Fruit fly (Drosophila melanogaster) whole organism, embryonic: ENCODE data around the gene CG32281.
A peak's percentile ranks its signal among the peaks of the same experiment; 100 is the strongest.

Experiments
- Aef1 ChIP-seq: fragments of 200-800 bp; sonication (Bioruptor generic); IDR thresholded peaks from 3 replicates; pipeline ENCODE4 v1.3.6; 2022; ENCODE audit warnings: missing biosample characterization, missing genetic modification characterization
- Asciz ChIP-seq: fragments of 200-800 bp; sonication (Bioruptor generic); optimal IDR thresholded peaks from 2 replicates; lab custom pipeline; 2017; ENCODE audit warnings: missing biosample characterization, mild to moderate bottlenecking, missing genetic modification characterization, missing genetic modification reagents
- CG10274 ChIP-seq: fragments of 200-800 bp; sonication (Bioruptor generic); optimal IDR thresholded peaks from 3 replicates; lab custom pipeline; 2017; ENCODE audit warnings: missing biosample characterization, mild to moderate bottlenecking, missing genetic modification characterization
- CG10431 ChIP-seq: fragments of 200-800 bp; sonication (Bioruptor generic); optimal IDR thresholded peaks from 3 replicates; lab custom pipeline; 2018; ENCODE audit warnings: missing biosample characterization, mild to moderate bottlenecking, missing genetic modification characterization
- CG11247 ChIP-seq: fragments of 200-800 bp; sonication (Bioruptor generic); IDR thresholded peaks from 2 replicates; pipeline ENCODE4 v1.3.6; 2022; ENCODE audit warnings: missing biosample characterization, missing genetic modification characterization
- CG11560 ChIP-seq: fragments of 200-800 bp; sonication (Bioruptor generic); IDR thresholded peaks from 3 replicates; pipeline ENCODE4 v1.3.6; 2022; ENCODE audit warnings: missing biosample characterization, missing genetic modification characterization
- CG11723 ChIP-seq: fragments of 200-800 bp; sonication (Bioruptor generic); optimal IDR thresholded peaks from 2 replicates; lab custom pipeline; 2017; ENCODE audit warnings: missing biosample characterization, mild to moderate bottlenecking, missing genetic modification characterization
- CG12769 ChIP-seq: fragments of 200-800 bp; sonication (Bioruptor generic); optimal IDR thresholded peaks from 2 replicates; lab custom pipeline; 2019; ENCODE audit warnings: missing biosample characterization, mild to moderate bottlenecking, missing genetic modification characterization, moderate library complexity
- CG13424 ChIP-seq: fragments of 200-800 bp; sonication (Bioruptor generic); optimal IDR thresholded peaks from 2 replicates; lab custom pipeline; 2019; ENCODE audit warnings: missing biosample characterization, mild to moderate bottlenecking, missing genetic modification characterization, moderate library complexity
- CG14860 ChIP-seq: fragments of 200-800 bp; sonication (Bioruptor generic); IDR thresholded peaks from 3 replicates; pipeline ENCODE4 v1.3.6; 2022; ENCODE audit warnings: missing biosample characterization, missing genetic modification characterization; ENCODE audit not compliant: partially characterized antibody
- CG17802 ChIP-seq: fragments of 200-800 bp; sonication (Bioruptor generic); optimal IDR thresholded peaks from 2 replicates; lab custom pipeline; 2018; ENCODE audit warnings: missing biosample characterization, mild to moderate bottlenecking, missing genetic modification characterization, moderate library complexity
- CG2116 ChIP-seq: fragments of 200-800 bp; sonication (Bioruptor generic); optimal IDR thresholded peaks from 3 replicates; lab custom pipeline; 2018; ENCODE audit warnings: missing biosample characterization, mild to moderate bottlenecking, missing genetic modification characterization
- CG42726 ChIP-seq: fragments of 200-800 bp; sonication (Bioruptor generic); IDR thresholded peaks from 2 replicates; pipeline ENCODE4 v1.3.6; 2022; ENCODE audit warnings: missing biosample characterization, missing genetic modification characterization; ENCODE audit not compliant: partially characterized antibody
- CG4424 ChIP-seq: fragments of 200-800 bp; sonication (Bioruptor generic); optimal IDR thresholded peaks from 3 replicates; lab custom pipeline; 2016; ENCODE audit warnings: missing biosample characterization, missing genetic modification characterization
- CG4854 ChIP-seq: fragments of 200-800 bp; sonication (Bioruptor generic); optimal IDR thresholded peaks from 2 replicates; lab custom pipeline; 2016; ENCODE audit warnings: missing biosample characterization, missing genetic modification characterization, inconsistent platforms
- CG6813 ChIP-seq: fragments of 200-800 bp; sonication (Bioruptor generic); optimal IDR thresholded peaks from 2 replicates; lab custom pipeline; 2017; ENCODE audit warnings: missing biosample characterization, missing genetic modification characterization, mild to moderate bottlenecking, moderate library complexity, missing genetic modification reagents
- CG7839 ChIP-seq: fragments of 200-800 bp; sonication (Bioruptor generic); optimal IDR thresholded peaks from 3 replicates; lab custom pipeline; 2018; ENCODE audit warnings: missing biosample characterization, mild to moderate bottlenecking, missing genetic modification characterization, moderate library complexity
- CG8478 ChIP-seq: fragments of >200 bp; optimal IDR thresholded peaks from 2 replicates; lab custom pipeline; 2018
- CG8924 ChIP-seq: fragments of 200-800 bp; optimal IDR thresholded peaks from 3 replicates; lab custom pipeline; 2019; ENCODE audit warnings: missing biosample characterization, mild to moderate bottlenecking, missing genetic modification characterization, moderate library complexity
- D19B ChIP-seq: fragments of 200-800 bp; sonication (Bioruptor generic); optimal IDR thresholded peaks from 2 replicates; lab custom pipeline; 2017; ENCODE audit warnings: missing biosample characterization, mild to moderate bottlenecking, missing genetic modification characterization
- Dll ChIP-seq: fragments of 200-800 bp; sonication (Bioruptor generic); IDR thresholded peaks from 4 replicates; pipeline ENCODE4 v1.3.6; 2022; ENCODE audit warnings: missing biosample characterization, missing genetic modification characterization; ENCODE audit not compliant: partially characterized antibody
- Dref ChIP-seq: fragments of 200-800 bp; sonication (Bioruptor generic); IDR thresholded peaks from 2 replicates; pipeline ENCODE4 v1.3.6; 2022; ENCODE audit warnings: missing biosample characterization, missing genetic modification characterization
- Ets97D ChIP-seq: fragments of 200-800 bp; sonication (Bioruptor generic); optimal IDR thresholded peaks from 3 replicates; lab custom pipeline; 2016; ENCODE audit warnings: missing biosample characterization, missing genetic modification characterization
- Gsc ChIP-seq: fragments of 200-800 bp; sonication (Bioruptor generic); IDR thresholded peaks from 2 replicates; pipeline ENCODE4 v1.3.6; 2022; ENCODE audit warnings: missing biosample characterization, missing genetic modification characterization
- Gug ChIP-seq: fragments of 200-800 bp; sonication (Bioruptor generic); IDR thresholded peaks from 4 replicates; pipeline ENCODE4 v1.3.6; 2022; ENCODE audit warnings: missing biosample characterization, missing genetic modification characterization
- HLHmδ ChIP-seq: fragments of 200-800 bp; sonication (Bioruptor generic); optimal IDR thresholded peaks from 2 replicates; lab custom pipeline; 2018; ENCODE audit warnings: missing biosample characterization, mild to moderate bottlenecking, missing genetic modification characterization, moderate library complexity
- HmgZ ChIP-seq: fragments of 200-800 bp; sonication (Bioruptor generic); optimal IDR thresholded peaks from 2 replicates; lab custom pipeline; 2018; ENCODE audit warnings: missing biosample characterization, mild to moderate bottlenecking, missing genetic modification characterization
- Lpt ChIP-seq: fragments of >200 bp; optimal IDR thresholded peaks from 2 replicates; lab custom pipeline; 2018; ENCODE audit warnings: missing biosample characterization, missing genetic modification characterization
- MTF-1 ChIP-seq: fragments of 200-800 bp; sonication (Bioruptor generic); optimal IDR thresholded peaks from 2 replicates; lab custom pipeline; 2018; ENCODE audit warnings: missing biosample characterization, mild to moderate bottlenecking, missing genetic modification characterization, borderline replicate concordance
- Poxn ChIP-seq: fragments of 200-800 bp; sonication (Bioruptor generic); IDR thresholded peaks from 2 replicates; pipeline ENCODE4 v1.3.6; 2022; ENCODE audit warnings: missing biosample characterization, missing genetic modification characterization
- Rx ChIP-seq: fragments of 200-800 bp; sonication (Bioruptor generic); IDR thresholded peaks from 2 replicates; pipeline ENCODE4 v1.3.6; 2022; ENCODE audit warnings: missing biosample characterization, missing genetic modification characterization
- Taf1 ChIP-seq: fragments of 200-800 bp; sonication (Bioruptor generic); IDR thresholded peaks from 2 replicates; pipeline ENCODE4 v1.3.6; 2022; ENCODE audit warnings: missing biosample characterization, missing genetic modification characterization
- Xbp1 ChIP-seq: fragments of 200-800 bp; sonication (Bioruptor generic); optimal IDR thresholded peaks from 3 replicates; lab custom pipeline; 2016; ENCODE audit warnings: missing biosample characterization, mild to moderate bottlenecking, missing genetic modification characterization
- bbx ChIP-seq: fragments of 200-800 bp; sonication (Bioruptor generic); IDR thresholded peaks from 2 replicates; pipeline ENCODE4 v1.3.6; 2022; ENCODE audit warnings: missing biosample characterization, missing genetic modification characterization; ENCODE audit not compliant: partially characterized antibody
- chn ChIP-seq: fragments of 200-800 bp; sonication (Bioruptor generic); optimal IDR thresholded peaks from 2 replicates; lab custom pipeline; 2016; ENCODE audit warnings: missing biosample characterization, missing genetic modification characterization
- dan ChIP-seq: fragments of 200-800 bp; sonication (Bioruptor generic); IDR thresholded peaks from 2 replicates; pipeline ENCODE4 v1.3.6; 2022; ENCODE audit warnings: missing biosample characterization, missing genetic modification characterization
- en ChIP-seq: fragments of 200-800 bp; sonication (Bioruptor generic); optimal IDR thresholded peaks from 2 replicates; lab custom pipeline; 2016; ENCODE audit warnings: missing biosample characterization, missing genetic modification characterization
- gfzf ChIP-seq: fragments of 200-800 bp; sonication (Bioruptor generic); optimal IDR thresholded peaks from 2 replicates; lab custom pipeline; 2016; ENCODE audit warnings: missing biosample characterization, mild to moderate bottlenecking, missing genetic modification characterization, moderate library complexity
- gt ChIP-seq: fragments of 200-800 bp; sonication (Bioruptor generic); IDR thresholded peaks from 2 replicates; pipeline ENCODE4 v1.3.6; 2022; ENCODE audit warnings: missing biosample characterization, missing genetic modification characterization
- her ChIP-seq: fragments of 200-800 bp; sonication (Bioruptor generic); optimal IDR thresholded peaks from 2 replicates; lab custom pipeline; 2016; ENCODE audit warnings: missing biosample characterization, missing genetic modification characterization
- kay ChIP-seq: fragments of 200-800 bp; sonication (Bioruptor generic); optimal IDR thresholded peaks from 2 replicates; lab custom pipeline; 2016; ENCODE audit warnings: missing biosample characterization, missing genetic modification characterization
- maf-S ChIP-seq: fragments of 200-800 bp; sonication (Bioruptor generic); optimal IDR thresholded peaks from 2 replicates; lab custom pipeline; 2016; ENCODE audit warnings: missing biosample characterization, missing genetic modification characterization
- onecut ChIP-seq: fragments of 200-800 bp; sonication (Bioruptor generic); IDR thresholded peaks from 2 replicates; pipeline ENCODE4 v1.3.6; 2022; ENCODE audit warnings: missing biosample characterization, missing genetic modification characterization
- pan ChIP-seq, 4 experiments: fragments of >200 bp in 3 of 4; fragments of 200-800 bp in 1 of 4; sonication (Bioruptor generic) in 1 of 4; optimal IDR thresholded peaks in 3 of 4; IDR thresholded peaks in 1 of 4; 2 replicates each; pipeline versions ENCODE4 v1.3.6 to Lab custom; 2017 to 2022; ENCODE audit warnings: missing biosample characterization in 2 of 4, missing genetic modification characterization in 2 of 4, mixed read lengths in 1 of 4
- pb ChIP-seq: fragments of 200-800 bp; sonication (Bioruptor generic); optimal IDR thresholded peaks from 3 replicates; lab custom pipeline; 2016; ENCODE audit warnings: missing biosample characterization, missing genetic modification characterization
- phol ChIP-seq: fragments of 200-800 bp; sonication (Bioruptor generic); optimal IDR thresholded peaks from 3 replicates; lab custom pipeline; 2018; ENCODE audit warnings: missing biosample characterization, mild to moderate bottlenecking, missing genetic modification characterization, moderate library complexity
- tna ChIP-seq: fragments of 200-800 bp; sonication (Bioruptor generic); IDR thresholded peaks from 2 replicates; pipeline ENCODE4 v1.3.6; 2022; ENCODE audit warnings: missing biosample characterization, missing genetic modification characterization; ENCODE audit not compliant: partially characterized antibody
- ttk ChIP-seq: fragments of 200-800 bp; sonication (Bioruptor generic); IDR thresholded peaks from 2 replicates; pipeline ENCODE4 v2.1.2; 2022; ENCODE audit warnings: missing biosample characterization, missing genetic modification characterization
- tx ChIP-seq: fragments of 200-800 bp; sonication (Bioruptor generic); optimal IDR thresholded peaks from 2 replicates; lab custom pipeline; 2016; ENCODE audit warnings: missing biosample characterization, missing genetic modification characterization
- zen2 ChIP-seq: fragments of 200-800 bp; sonication (Bioruptor generic); IDR thresholded peaks from 3 replicates; pipeline ENCODE4 v1.3.6; 2022; ENCODE audit warnings: missing biosample characterization, missing genetic modification characterization; ENCODE audit not compliant: partially characterized antibody

CG32281 gene

DNA sequence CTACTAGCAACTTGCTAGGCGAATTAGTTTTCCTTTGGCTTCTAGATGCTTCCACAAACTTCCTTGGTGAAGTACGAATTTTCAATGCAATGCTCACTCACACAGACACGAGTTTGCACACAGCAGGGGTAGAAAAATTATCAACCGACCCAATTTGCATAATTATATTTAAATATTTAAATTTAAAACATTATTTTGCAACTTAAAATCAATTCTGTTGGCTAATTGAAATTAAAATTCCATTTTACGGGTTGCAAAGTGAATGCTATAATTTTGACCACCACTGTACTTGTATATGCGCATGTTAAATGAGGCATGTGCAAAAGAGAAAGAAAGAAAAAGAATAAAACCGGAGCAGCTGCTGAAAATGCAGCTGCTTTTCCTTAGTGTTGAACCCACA lies 24.9 kb downstream of the CG32281 start (continued):
- TF ChIP-seq Asciz (GFP tag; lab: Kevin White, UChicago) (peak; percentile 94), Poxn (GFP tag; lab: Robert Waterston, UW) (peak; percentile 54; the same call in 1 of the 2 replicates), CG10431 (GFP tag; lab: Kevin White, UChicago) (peak; percentile 71), pb (GFP tag; lab: Kevin White, UChicago) (no peak), MTF-1 (peak; percentile 89), CG4854 (GFP tag; lab: Kevin White, UChicago) (peak; percentile 67), CG11723 (GFP tag; lab: Kevin White, UChicago) (peak; percentile 83), pan (optimal IDR thresholded peaks at IDR 0.05; lab: Kevin White, UChicago) (no peak), pan (GFP tag; optimal IDR thresholded peaks at IDR 0.05 in 1 of 2, IDR thresholded peaks at IDR 0.05 in 1 of 2) (peak in 1 of 2 experiments; percentile 97), CG4424 (GFP tag; lab: Kevin White, UChicago) (peak; percentile 88), Gsc (GFP tag; lab: Robert Waterston, UW) (peak; percentile 86), Aef1 (GFP tag; lab: Robert Waterston, UW) (peak; percentile 93), CG6813 (GFP tag; lab: Kevin White, UChicago) (peak; percentile 94), CG7839 (tag; lab: Kevin White, UChicago) (peak; percentile 95), bbx (GFP tag; lab: Robert Waterston, UW) (no peak), onecut (GFP tag; lab: Robert Waterston, UW) (peak; percentile 91), CG2116 (peak; percentile 66), CG10274 (GFP tag; lab: Kevin White, UChicago) (peak; percentile 52), HLHmδ (no peak), dan (GFP tag; lab: Robert Waterston, UW) (peak; percentile 75), Lpt (GFP tag; lab: Kevin White, UChicago) (no peak), CG8924 (peak; percentile 95), CG42726 (no peak), Dll (GFP tag; lab: Robert Waterston, UW) (no peak), tx (GFP tag; lab: Kevin White, UChicago) (peak; percentile 5), tna (no peak), HmgZ (tag; lab: Kevin White, UChicago) (peak; percentile 92), zen2 (no peak), Ets97D (GFP tag; lab: Kevin White, UChicago) (peak; percentile 53), kay (GFP tag; lab: Kevin White, UChicago) (peak; percentile 80), ttk (GFP tag; lab: Robert Waterston, UW) (peak; percentile 91), CG12769 (tag; lab: Kevin White, UChicago) (peak; percentile 90), CG14860 (no peak), CG13424 (tag; lab: Kevin White, UChicago) (peak; percentile 93), CG17802 (tag; lab: Kevin White, UChicago) (peak; percentile 78), Gug (GFP tag; lab: Robert Waterston, UW) (peak; percentile 88), maf-S (GFP tag; lab: Kevin White, UChicago) (no peak), phol (tag; lab: Kevin White, UChicago) (peak; percentile 92), her (no peak), Dref (no peak), gfzf (GFP tag; lab: Kevin White, UChicago) (no peak), Taf1 (GFP tag; lab: Robert Waterston, UW) (peak; percentile 77), CG8478 (no peak), CG11247 (peak; percentile 92), chn (GFP tag; lab: Kevin White, UChicago) (peak; percentile 76), CG11560 (tag; lab: Robert Waterston, UW) (peak; percentile 68; the same call in 2 of the 3 replicates), gt (GFP tag; lab: Robert Waterston, UW) (peak; percentile 78), en (GFP tag; lab: Kevin White, UChicago) (peak; percentile 24), Rx (GFP tag; lab: Robert Waterston, UW) (peak; percentile 93), Xbp1 (peak; percentile 93), D19B (peak; percentile 79)
